Worm (Caenorhabditis elegans) whole organism, L1 larva: ENCODE results near the gene vab-19.

Experiments used
- Y116A8C.19 ChIP-seq: sonication (generic microtip); optimal IDR thresholded peaks from 2 replicates; lab custom pipeline; 2016; ENCODE audit warnings: missing compliant biosample characterization, missing genetic modification characterization, borderline replicate concordance
- aha-1 ChIP-seq: fragments of 150-350 bp; optimal IDR thresholded peaks from 2 replicates; lab custom pipeline; 2014; ENCODE audit warnings: missing biosample characterization, missing genetic modification characterization
- blmp-1 ChIP-seq: fragments of 150-350 bp; optimal IDR thresholded peaks from 2 replicates; lab custom pipeline; 2014; ENCODE audit warnings: missing biosample characterization, missing genetic modification characterization
- ceh-63 ChIP-seq: fragments of 200-800 bp; sonication (Bioruptor generic); optimal IDR thresholded peaks from 2 replicates; lab custom pipeline; 2018; ENCODE audit warnings: mild to moderate bottlenecking, missing genetic modification characterization, missing compliant biosample characterization
- ceh-8 ChIP-seq: fragments of 200-800 bp; sonication (Bioruptor generic); optimal IDR thresholded peaks from 2 replicates; lab custom pipeline; 2018; ENCODE audit warnings: mild to moderate bottlenecking, missing genetic modification characterization, moderate library complexity, missing compliant biosample characterization
- ceh-90 ChIP-seq: sonication (generic microtip); optimal IDR thresholded peaks from 2 replicates; lab custom pipeline; 2016; ENCODE audit warnings: missing genetic modification characterization, missing compliant biosample characterization
- dsc-1 ChIP-seq: sonication (generic microtip); optimal IDR thresholded peaks from 2 replicates; lab custom pipeline; 2016; ENCODE audit warnings: mild to moderate bottlenecking, missing genetic modification characterization, missing compliant biosample characterization
- efl-1 ChIP-seq, 4 experiments: fragments of 150-350 bp; optimal IDR thresholded peaks in 3 of 4; peaks in 1 of 4; 1 replicate in 1 of 4; 2 replicates in 3 of 4; lab custom pipeline; 2014; ENCODE audit warnings: missing biosample characterization in 2 of 4, missing genetic modification characterization in 2 of 4, missing genetic modification reagents in 2 of 4
- efl-3 ChIP-seq: fragments of 200-800 bp; sonication (Bioruptor generic); optimal IDR thresholded peaks from 2 replicates; lab custom pipeline; 2018; ENCODE audit warnings: mild to moderate bottlenecking, missing genetic modification characterization, missing compliant biosample characterization
- elt-2 ChIP-seq: sonication (generic microtip); optimal IDR thresholded peaks from 2 replicates; lab custom pipeline; 2016; ENCODE audit warnings: missing genetic modification characterization, mild to moderate bottlenecking, inconsistent platforms, missing compliant biosample characterization, missing genetic modification reagents
- fkh-10 ChIP-seq: sonication (generic microtip); optimal IDR thresholded peaks from 2 replicates; lab custom pipeline; 2017; ENCODE audit warnings: missing biosample characterization, missing genetic modification reagents, missing genetic modification characterization
- hpl-2 ChIP-seq: fragments of 150-350 bp; optimal IDR thresholded peaks from 2 replicates; lab custom pipeline; 2014; ENCODE audit warnings: missing biosample characterization, missing genetic modification reagents, missing genetic modification characterization
- jun-1 ChIP-seq: fragments of 150-350 bp; optimal IDR thresholded peaks from 2 replicates; lab custom pipeline; 2014; ENCODE audit warnings: missing biosample characterization, missing genetic modification reagents, missing genetic modification characterization
- lin-14 ChIP-seq: fragments of 200-800 bp; sonication (Bioruptor generic); optimal IDR thresholded peaks from 2 replicates; lab custom pipeline; 2018; ENCODE audit warnings: mild to moderate bottlenecking, missing genetic modification characterization, moderate library complexity, missing compliant biosample characterization
- lin-15B ChIP-seq: fragments of 150-350 bp; sonication (generic microtip); optimal IDR thresholded peaks from 3 replicates; lab custom pipeline; 2014; ENCODE audit warnings: missing biosample characterization, missing genetic modification characterization
- lin-35 ChIP-seq, 2 experiments: fragments of 150-350 bp; optimal IDR thresholded peaks; 2 replicates each; lab custom pipeline; 2014; ENCODE audit warnings: missing biosample characterization in 2 of 2, missing genetic modification characterization in 2 of 2, missing genetic modification reagents in 2 of 2
- lsy-2 ChIP-seq, 2 experiments: fragments of 150-350 bp; optimal IDR thresholded peaks; 2 replicates each; lab custom pipeline; 2014; ENCODE audit warnings: missing biosample characterization in 2 of 2, missing genetic modification characterization in 2 of 2
- mab-9 ChIP-seq: fragments of 200-800 bp; sonication (Bioruptor generic); IDR thresholded peaks from 2 replicates; pipeline ENCODE4 v1.3.6; 2022; ENCODE audit warnings: missing genetic modification reagents, missing genetic modification characterization, missing compliant biosample characterization
- nhr-12 ChIP-seq: sonication (generic microtip); optimal IDR thresholded peaks from 2 replicates; lab custom pipeline; 2017; ENCODE audit warnings: missing biosample characterization, missing genetic modification characterization
- nhr-19 ChIP-seq: fragments of 200-800 bp; sonication (Bioruptor generic); conservative IDR thresholded peaks from 2 replicates; pipeline ENCODE4 v1.3.6; 2022; ENCODE audit warnings: missing genetic modification characterization, missing compliant biosample characterization
- nhr-20 ChIP-seq: sonication (generic microtip); optimal IDR thresholded peaks from 2 replicates; lab custom pipeline; 2016; ENCODE audit warnings: mild to moderate bottlenecking, missing genetic modification characterization, missing compliant biosample characterization
- nhr-28 ChIP-seq: fragments of 150-350 bp; optimal IDR thresholded peaks from 2 replicates; lab custom pipeline; 2014; ENCODE audit warnings: missing biosample characterization, missing genetic modification characterization
- nhr-71 ChIP-seq: sonication (generic microtip); optimal IDR thresholded peaks from 2 replicates; lab custom pipeline; 2016; ENCODE audit warnings: mild to moderate bottlenecking, missing genetic modification characterization, moderate library complexity, missing compliant biosample characterization
- nhr-76 ChIP-seq: sonication (generic microtip); optimal IDR thresholded peaks from 2 replicates; lab custom pipeline; 2017; ENCODE audit warnings: missing biosample characterization, missing genetic modification characterization
- nhr-77 ChIP-seq: fragments of 150-350 bp; optimal IDR thresholded peaks from 2 replicates; lab custom pipeline; 2014; ENCODE audit warnings: missing biosample characterization, missing genetic modification characterization
- nhr-84 ChIP-seq: sonication (generic microtip); optimal IDR thresholded peaks from 2 replicates; lab custom pipeline; 2017; ENCODE audit warnings: missing biosample characterization, missing genetic modification characterization
- nhr-90 ChIP-seq: sonication (generic microtip); optimal IDR thresholded peaks from 2 replicates; lab custom pipeline; 2016; ENCODE audit warnings: mild to moderate bottlenecking, missing genetic modification characterization, missing compliant biosample characterization; ENCODE audit not compliant: poor library complexity
- pag-3 ChIP-seq: sonication (generic microtip); optimal IDR thresholded peaks from 2 replicates; lab custom pipeline; 2017; ENCODE audit warnings: missing genetic modification characterization, mild to moderate bottlenecking, missing compliant biosample characterization, antibody characterized with exemption, borderline replicate concordance; ENCODE audit not compliant: insufficient read depth
- pax-3 ChIP-seq: fragments of 200-800 bp; sonication (Bioruptor generic); optimal IDR thresholded peaks from 2 replicates; lab custom pipeline; 2018; ENCODE audit warnings: mild to moderate bottlenecking, missing genetic modification characterization, moderate library complexity, missing compliant biosample characterization
- skn-1 ChIP-seq: fragments of 150-350 bp; optimal IDR thresholded peaks from 2 replicates; lab custom pipeline; 2014; ENCODE audit warnings: missing biosample characterization, missing genetic modification characterization
- snpc-4 ChIP-seq: fragments of 150-350 bp; optimal IDR thresholded peaks from 2 replicates; lab custom pipeline; 2014; ENCODE audit warnings: missing biosample characterization, missing genetic modification characterization
- sox-4 ChIP-seq: sonication (generic microtip); optimal IDR thresholded peaks from 2 replicates; lab custom pipeline; 2016; ENCODE audit warnings: missing genetic modification characterization, missing compliant biosample characterization
- sup-37 ChIP-seq: fragments of 200-800 bp; sonication (Bioruptor generic); optimal IDR thresholded peaks from 2 replicates; lab custom pipeline; 2018; ENCODE audit warnings: mild to moderate bottlenecking, missing genetic modification characterization, missing compliant biosample characterization
- swsn-7 ChIP-seq: sonication (generic microtip); optimal IDR thresholded peaks from 2 replicates; lab custom pipeline; 2016; ENCODE audit warnings: missing genetic modification characterization, missing compliant biosample characterization
- tbx-2 ChIP-seq: sonication (generic microtip); optimal IDR thresholded peaks from 2 replicates; lab custom pipeline; 2016; ENCODE audit warnings: missing genetic modification characterization, missing compliant biosample characterization
- xbp-1 ChIP-seq: sonication (generic microtip); optimal IDR thresholded peaks from 2 replicates; lab custom pipeline; 2016; ENCODE audit warnings: missing genetic modification characterization, missing compliant biosample characterization
- zip-4 ChIP-seq: fragments of 200-800 bp; sonication (Bioruptor generic); optimal IDR thresholded peaks from 2 replicates; lab custom pipeline; 2018; ENCODE audit warnings: mild to moderate bottlenecking, missing genetic modification characterization, moderate library complexity, missing compliant biosample characterization

The vab-19 gene

ce11 chrII:2454822-2455221, 11.7 kb downstream of the vab-19 start:
- peak; percentile 13; the same call in 1 of the 2 replicates for TF ChIP-seq nhr-19
- no peak for TF ChIP-seq nhr-76 (tag; lab: Kevin White, UChicago)
- TF ChIP-seq lin-15B = no peak
- TF ChIP-seq efl-1 (optimal IDR thresholded peaks at IDR 0.05; lab: Kevin White, UChicago) = peak; percentile 35 to 52
- peak; percentile 9 to 92 for TF ChIP-seq efl-1 (GFP tag; optimal IDR thresholded peaks at IDR 0.05 in 1 of 2; lab: Kevin White, UChicago)
- TF ChIP-seq nhr-84 (tag; lab: Kevin White, UChicago) = no peak
- peak; percentile 44 for TF ChIP-seq nhr-71 (tag; lab: Kevin White, UChicago)
- peak; percentile 58 for TF ChIP-seq nhr-77
- peak; percentile 28 for TF ChIP-seq zip-4 (GFP tag; lab: Kevin White, UChicago)
- TF ChIP-seq skn-1 (tag; lab: Kevin White, UChicago) = peak; percentile 17
- TF ChIP-seq aha-1 = no peak
- no peak for TF ChIP-seq nhr-12 (tag; lab: Kevin White, UChicago)
- peak in 1 of 2 experiments; percentile 33 for TF ChIP-seq lin-35 (GFP tag; optimal IDR thresholded peaks at IDR 0.05; lab: Kevin White, UChicago)
- TF ChIP-seq pag-3 (tag; lab: Kevin White, UChicago) = no peak
- peak; percentile 54 for TF ChIP-seq lin-14 (GFP tag; lab: Kevin White, UChicago)
- TF ChIP-seq snpc-4 = peak; percentile 10
- TF ChIP-seq tbx-2 = peak; percentile 72
- TF ChIP-seq sup-37 (GFP tag; lab: Kevin White, UChicago) = peak; percentile 64
- no peak for TF ChIP-seq ceh-90 (tag; lab: Kevin White, UChicago)
- peak; percentile 63 for TF ChIP-seq jun-1 (tag; lab: Kevin White, UChicago)
- TF ChIP-seq dsc-1 (tag; lab: Kevin White, UChicago) = no peak
- peak in 1 of 2 experiments; percentile 64 for TF ChIP-seq lsy-2 (tag; optimal IDR thresholded peaks at IDR 0.05; lab: Kevin White, UChicago)
- peak; percentile 40 for TF ChIP-seq nhr-90 (tag; lab: Kevin White, UChicago)
- TF ChIP-seq nhr-20 (tag; lab: Kevin White, UChicago) = peak; percentile 49
- TF ChIP-seq Y116A8C.19 (tag; lab: Kevin White, UChicago) = no peak
- TF ChIP-seq elt-2 (tag; lab: Kevin White, UChicago) = peak; percentile 50
- TF ChIP-seq swsn-7 (tag; lab: Kevin White, UChicago) = peak; percentile 39

ce11 chrII:2455931-2456576, 13.0 kb downstream of the vab-19 start:
- TF ChIP-seq lsy-2 (tag; optimal IDR thresholded peaks at IDR 0.05; lab: Kevin White, UChicago) (peak; percentile 20 to 30), efl-1 (optimal IDR thresholded peaks at IDR 0.05; lab: Kevin White, UChicago) (no peak), efl-1 (GFP tag; optimal IDR thresholded peaks at IDR 0.05 in 1 of 2; lab: Kevin White, UChicago) (peak in 1 of 2 experiments; percentile 30), efl-3 (no peak), tbx-2 (no peak)

- TF ChIP-seq blmp-1 (no peak), skn-1 (tag; lab: Kevin White, UChicago) (no peak), efl-3 (no peak), xbp-1 (no peak), nhr-28 (no peak), nhr-19 (no peak), pax-3 (tag; lab: Kevin White, UChicago) (no peak), sox-4 (tag; lab: Kevin White, UChicago) (no peak), fkh-10 (GFP tag; lab: Kevin White, UChicago) (no peak), sup-37 (GFP tag; lab: Kevin White, UChicago) (no peak), ceh-63 (GFP tag; lab: Kevin White, UChicago) (no peak), hpl-2 (no peak), ceh-8 (GFP tag; lab: Kevin White, UChicago) (no peak), mab-9 (GFP tag; lab: Robert Waterston, UW) (no peak)
These were observed 13.9 kb downstream of the vab-19 start for ce11 chrII:2456973-2457372.
